Worm (Caenorhabditis elegans) whole organism, L4/young adult: ENCODE data around the gene F54F7.14.

ENCODE experiments used
- W03F9.2 ChIP-seq: fragments of 150-350 bp; optimal IDR thresholded peaks from 2 replicates; lab custom pipeline; 2014; ENCODE audit warnings: missing biosample characterization, missing genetic modification characterization
- him-1 ChIP-seq: sonication (generic microtip); optimal IDR thresholded peaks from 2 replicates; lab custom pipeline; 2016; ENCODE audit warnings: missing genotype, missing genetic modification reagents, missing genetic modification characterization, missing compliant biosample characterization

DNA sequence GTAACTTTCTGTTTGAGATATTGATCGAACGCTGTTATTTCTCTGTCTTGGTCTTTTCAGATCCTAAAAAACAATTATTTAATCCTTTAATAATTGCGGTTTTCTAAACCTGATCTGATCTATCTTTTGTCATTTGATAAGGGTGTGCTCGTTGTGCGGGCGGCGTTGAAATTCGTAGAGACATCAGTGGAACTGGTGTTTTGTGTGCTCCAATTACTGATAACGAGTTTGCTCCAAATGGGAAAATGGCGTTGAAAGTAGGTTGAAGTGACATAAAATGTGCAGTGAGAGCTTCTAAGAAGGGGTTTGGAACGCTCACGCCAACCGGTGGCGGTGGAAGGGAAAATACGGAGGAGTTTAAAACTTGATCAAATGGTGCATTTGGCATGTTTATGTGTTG is 3.8 kb downstream of the F54F7.14 start:
- TF ChIP-seq W03F9.2 (tag; lab: Kevin White, UChicago), result no peak
- TF ChIP-seq him-1, result no peak
